Fruit fly (Drosophila melanogaster) whole organism, embryonic: ENCODE measurements around the gene Ndfip.

Experiments
- BEAF-32 ChIP-seq: fragments of 200-800 bp; sonication (Bioruptor generic); optimal IDR thresholded peaks from 3 replicates; lab custom pipeline; 2017; ENCODE audit warnings: missing biosample characterization, missing genetic modification characterization, mild to moderate bottlenecking, moderate library complexity, missing genetic modification reagents
- CG11085 ChIP-seq: fragments of 200-800 bp; sonication (Bioruptor generic); IDR thresholded peaks from 2 replicates; pipeline ENCODE4 v1.3.6; 2022; ENCODE audit warnings: missing biosample characterization, missing genetic modification characterization
- CG12071 ChIP-seq: fragments of 200-800 bp; sonication (Bioruptor generic); optimal IDR thresholded peaks from 3 replicates; lab custom pipeline; 2018; ENCODE audit warnings: missing biosample characterization, mild to moderate bottlenecking, missing genetic modification characterization
- CG12219 ChIP-seq: fragments of 200-800 bp; sonication (Bioruptor generic); optimal IDR thresholded peaks from 3 replicates; lab custom pipeline; 2018; ENCODE audit warnings: missing biosample characterization, mild to moderate bottlenecking, missing genetic modification characterization
- CG12942 ChIP-seq: fragments of 200-800 bp; sonication (Bioruptor generic); optimal IDR thresholded peaks from 3 replicates; lab custom pipeline; 2016; ENCODE audit warnings: missing biosample characterization, missing genetic modification characterization
- CG13424 ChIP-seq: fragments of 200-800 bp; sonication (Bioruptor generic); optimal IDR thresholded peaks from 2 replicates; lab custom pipeline; 2019; ENCODE audit warnings: missing biosample characterization, mild to moderate bottlenecking, missing genetic modification characterization, moderate library complexity
- CG13624 ChIP-seq: fragments of 200-800 bp; sonication (Bioruptor generic); optimal IDR thresholded peaks from 2 replicates; lab custom pipeline; 2016; ENCODE audit warnings: missing biosample characterization, missing genetic modification characterization
- CG17568 ChIP-seq: fragments of 200-800 bp; sonication (Bioruptor generic); optimal IDR thresholded peaks from 2 replicates; lab custom pipeline; 2018; ENCODE audit warnings: missing biosample characterization, mild to moderate bottlenecking, missing genetic modification characterization, moderate library complexity
- CG18011 ChIP-seq: fragments of 200-800 bp; sonication (Bioruptor generic); optimal IDR thresholded peaks from 2 replicates; lab custom pipeline; 2017; ENCODE audit warnings: missing biosample characterization, missing genetic modification characterization, mild to moderate bottlenecking, moderate library complexity, missing genotype
- CG18599 ChIP-seq: fragments of 200-800 bp; sonication (Bioruptor generic); optimal IDR thresholded peaks from 3 replicates; lab custom pipeline; 2017; ENCODE audit warnings: missing biosample characterization, missing genetic modification characterization, mild to moderate bottlenecking, moderate library complexity, missing genetic modification reagents
- CG2202 ChIP-seq: fragments of 200-800 bp; sonication (Bioruptor generic); optimal IDR thresholded peaks from 2 replicates; lab custom pipeline; 2018; ENCODE audit warnings: missing biosample characterization, mild to moderate bottlenecking, missing genetic modification characterization
- CG30403 ChIP-seq: fragments of 200-800 bp; sonication (Bioruptor generic); optimal IDR thresholded peaks from 3 replicates; lab custom pipeline; 2016; ENCODE audit warnings: missing biosample characterization, missing genetic modification characterization
- CG30431 ChIP-seq: fragments of 200-800 bp; sonication (Bioruptor generic); optimal IDR thresholded peaks from 2 replicates; lab custom pipeline; 2017; ENCODE audit warnings: missing biosample characterization, missing genetic modification characterization
- CG42726 ChIP-seq: fragments of 200-800 bp; sonication (Bioruptor generic); IDR thresholded peaks from 2 replicates; pipeline ENCODE4 v1.3.6; 2022; ENCODE audit warnings: missing biosample characterization, missing genetic modification characterization; ENCODE audit not compliant: partially characterized antibody
- CG7372 ChIP-seq: fragments of 200-800 bp; sonication (Bioruptor generic); IDR thresholded peaks from 2 replicates; pipeline ENCODE4 v1.3.6; 2022; ENCODE audit warnings: missing biosample characterization, missing genetic modification characterization
- CG8924 ChIP-seq: fragments of 200-800 bp; optimal IDR thresholded peaks from 3 replicates; lab custom pipeline; 2019; ENCODE audit warnings: missing biosample characterization, mild to moderate bottlenecking, missing genetic modification characterization, moderate library complexity
- CTCF ChIP-seq: fragments of 200-800 bp; sonication (Bioruptor generic); optimal IDR thresholded peaks from 2 replicates; lab custom pipeline; 2017; ENCODE audit warnings: missing biosample characterization, mild to moderate bottlenecking, missing genetic modification characterization, moderate library complexity
- Chrac-16 ChIP-seq: fragments of 200-800 bp; sonication (Bioruptor generic); optimal IDR thresholded peaks from 3 replicates; lab custom pipeline; 2016; ENCODE audit warnings: missing biosample characterization, missing genetic modification characterization
- Deaf1 ChIP-seq: fragments of 200-800 bp; optimal IDR thresholded peaks from 3 replicates; lab custom pipeline; 2019; ENCODE audit warnings: missing biosample characterization, mild to moderate bottlenecking, missing genetic modification characterization, moderate library complexity
- Dek ChIP-seq: fragments of 200-800 bp; sonication (Bioruptor generic); optimal IDR thresholded peaks from 3 replicates; lab custom pipeline; 2019; ENCODE audit warnings: missing biosample characterization, mild to moderate bottlenecking, missing genetic modification characterization, moderate library complexity
- Ets65A ChIP-seq: fragments of 200-800 bp; sonication (Bioruptor generic); peaks from one replicate; lab custom pipeline; 2016; ENCODE audit warnings: missing biosample characterization, missing genetic modification characterization
- Fer2 ChIP-seq: fragments of 200-800 bp; sonication (Bioruptor generic); optimal IDR thresholded peaks from 2 replicates; lab custom pipeline; 2018; ENCODE audit warnings: missing biosample characterization, mild to moderate bottlenecking, missing genetic modification characterization, moderate library complexity
- Fer3 ChIP-seq: fragments of 200-800 bp; sonication (Bioruptor generic); optimal IDR thresholded peaks from 2 replicates; lab custom pipeline; 2018; ENCODE audit warnings: missing biosample characterization, mild to moderate bottlenecking, missing genetic modification characterization, moderate library complexity
- HLHmδ ChIP-seq: fragments of 200-800 bp; sonication (Bioruptor generic); optimal IDR thresholded peaks from 2 replicates; lab custom pipeline; 2018; ENCODE audit warnings: missing biosample characterization, mild to moderate bottlenecking, missing genetic modification characterization, moderate library complexity
- Hr3 ChIP-seq: fragments of 200-800 bp; sonication (Bioruptor generic); optimal IDR thresholded peaks from 3 replicates; lab custom pipeline; 2016; ENCODE audit warnings: missing biosample characterization, missing genetic modification characterization
- Lim3 ChIP-seq: fragments of 200-800 bp; sonication (Bioruptor generic); IDR thresholded peaks from 2 replicates; pipeline ENCODE4 v1.3.6; 2022; ENCODE audit warnings: missing biosample characterization, missing genetic modification characterization
- Max ChIP-seq: fragments of 200-800 bp; sonication (Bioruptor generic); optimal IDR thresholded peaks from 2 replicates; lab custom pipeline; 2016; ENCODE audit warnings: missing biosample characterization, mild to moderate bottlenecking, missing genetic modification characterization
- Mrtf ChIP-seq: fragments of 200-800 bp; sonication (Bioruptor generic); IDR thresholded peaks from 3 replicates; pipeline ENCODE4 v1.3.6; 2022; ENCODE audit warnings: missing biosample characterization, missing genetic modification characterization
- Sox102F ChIP-seq: fragments of 200-800 bp; sonication (Bioruptor generic); optimal IDR thresholded peaks from 2 replicates; lab custom pipeline; 2018; ENCODE audit warnings: missing biosample characterization, mild to moderate bottlenecking, missing genetic modification characterization, moderate library complexity
- Sry-δ ChIP-seq: fragments of 200-800 bp; sonication (Bioruptor generic); optimal IDR thresholded peaks from 2 replicates; lab custom pipeline; 2016; ENCODE audit warnings: missing biosample characterization, missing genetic modification characterization
- ap ChIP-seq: fragments of 200-800 bp; sonication (Bioruptor generic); IDR thresholded peaks from 2 replicates; pipeline ENCODE4 v1.3.6; 2022; ENCODE audit warnings: missing biosample characterization, missing genetic modification characterization
- bowl ChIP-seq: fragments of 200-800 bp; sonication (Bioruptor generic); IDR thresholded peaks from 2 replicates; pipeline ENCODE4 v1.3.6; 2022; ENCODE audit warnings: missing biosample characterization, missing genetic modification characterization
- chinmo ChIP-seq: fragments of 200-800 bp; sonication (Bioruptor generic); IDR thresholded peaks from 4 replicates; pipeline ENCODE4 v1.3.6; 2022; ENCODE audit warnings: missing biosample characterization, missing genetic modification characterization; ENCODE audit not compliant: partially characterized antibody
- chn ChIP-seq: fragments of 200-800 bp; sonication (Bioruptor generic); optimal IDR thresholded peaks from 2 replicates; lab custom pipeline; 2016; ENCODE audit warnings: missing biosample characterization, missing genetic modification characterization
- croc ChIP-seq: fragments of 200-800 bp; sonication (Bioruptor generic); conservative IDR thresholded peaks from 3 replicates; pipeline ENCODE4 v1.3.6; 2022; ENCODE audit warnings: missing biosample characterization, missing genetic modification characterization
- h ChIP-seq: fragments of >200 bp; optimal IDR thresholded peaks from 2 replicates; lab custom pipeline; 2017
- hbn ChIP-seq: fragments of 200-800 bp; sonication (Bioruptor generic); IDR thresholded peaks from 2 replicates; pipeline ENCODE4 v1.3.6; 2022; ENCODE audit warnings: missing biosample characterization, missing genetic modification characterization; ENCODE audit not compliant: partially characterized antibody
- lbe ChIP-seq: fragments of 200-800 bp; sonication (Bioruptor generic); optimal IDR thresholded peaks from 2 replicates; lab custom pipeline; 2016; ENCODE audit warnings: missing biosample characterization, mild to moderate bottlenecking, missing genetic modification characterization
- lov ChIP-seq, 2 experiments: fragments of 200-800 bp in 1 of 2; fragments of >200 bp in 1 of 2; sonication (Bioruptor generic) in 1 of 2; IDR thresholded peaks in 1 of 2; optimal IDR thresholded peaks in 1 of 2; 2 replicates in 1 of 2; 3 replicates in 1 of 2; pipeline versions ENCODE4 v1.3.6 to Lab custom; 2017 to 2022; ENCODE audit warnings: missing biosample characterization in 1 of 2, missing genetic modification characterization in 1 of 2
- nau ChIP-seq: fragments of 200-800 bp; sonication (Bioruptor generic); optimal IDR thresholded peaks from 3 replicates; lab custom pipeline; 2017; ENCODE audit warnings: missing biosample characterization, mild to moderate bottlenecking, missing genetic modification characterization, missing genetic modification reagents
- odd ChIP-seq: fragments of 200-800 bp; sonication (Bioruptor generic); optimal IDR thresholded peaks from 2 replicates; lab custom pipeline; 2017; ENCODE audit warnings: missing biosample characterization, mild to moderate bottlenecking, missing genetic modification characterization
- otp ChIP-seq: fragments of 200-800 bp; sonication (Bioruptor generic); IDR thresholded peaks from 3 replicates; pipeline ENCODE4, ENCODE4 v1.3.6; 2022; ENCODE audit warnings: missing biosample characterization, missing genetic modification characterization
- p53 ChIP-seq: fragments of 200-800 bp; sonication (Bioruptor generic); optimal IDR thresholded peaks from 2 replicates; lab custom pipeline; 2016; ENCODE audit warnings: missing biosample characterization, missing genetic modification characterization
- pum ChIP-seq: fragments of 200-800 bp; sonication (Bioruptor generic); optimal IDR thresholded peaks from 2 replicates; lab custom pipeline; 2016; ENCODE audit warnings: missing biosample characterization, missing genetic modification characterization
- so ChIP-seq: fragments of 200-800 bp; sonication (Bioruptor generic); IDR thresholded peaks from 3 replicates; pipeline ENCODE4 v1.3.6; 2022; ENCODE audit warnings: missing biosample characterization, missing genetic modification characterization
- sug ChIP-seq: fragments of 200-800 bp; optimal IDR thresholded peaks from 2 replicates; lab custom pipeline; 2019; ENCODE audit warnings: missing biosample characterization, mild to moderate bottlenecking, missing genetic modification characterization, moderate library complexity
- tna ChIP-seq: fragments of 200-800 bp; sonication (Bioruptor generic); IDR thresholded peaks from 2 replicates; pipeline ENCODE4 v1.3.6; 2022; ENCODE audit warnings: missing biosample characterization, missing genetic modification characterization; ENCODE audit not compliant: partially characterized antibody
- trh ChIP-seq: fragments of 200-800 bp; sonication (Bioruptor generic); optimal IDR thresholded peaks from 2 replicates; lab custom pipeline; 2016; ENCODE audit warnings: missing biosample characterization, missing genetic modification characterization
- vvl ChIP-seq: fragments of 200-800 bp; sonication (Bioruptor generic); IDR thresholded peaks from 2 replicates; pipeline ENCODE4 v1.3.6; 2022; ENCODE audit warnings: missing biosample characterization, missing genetic modification characterization

The Ndfip gene

DNA sequence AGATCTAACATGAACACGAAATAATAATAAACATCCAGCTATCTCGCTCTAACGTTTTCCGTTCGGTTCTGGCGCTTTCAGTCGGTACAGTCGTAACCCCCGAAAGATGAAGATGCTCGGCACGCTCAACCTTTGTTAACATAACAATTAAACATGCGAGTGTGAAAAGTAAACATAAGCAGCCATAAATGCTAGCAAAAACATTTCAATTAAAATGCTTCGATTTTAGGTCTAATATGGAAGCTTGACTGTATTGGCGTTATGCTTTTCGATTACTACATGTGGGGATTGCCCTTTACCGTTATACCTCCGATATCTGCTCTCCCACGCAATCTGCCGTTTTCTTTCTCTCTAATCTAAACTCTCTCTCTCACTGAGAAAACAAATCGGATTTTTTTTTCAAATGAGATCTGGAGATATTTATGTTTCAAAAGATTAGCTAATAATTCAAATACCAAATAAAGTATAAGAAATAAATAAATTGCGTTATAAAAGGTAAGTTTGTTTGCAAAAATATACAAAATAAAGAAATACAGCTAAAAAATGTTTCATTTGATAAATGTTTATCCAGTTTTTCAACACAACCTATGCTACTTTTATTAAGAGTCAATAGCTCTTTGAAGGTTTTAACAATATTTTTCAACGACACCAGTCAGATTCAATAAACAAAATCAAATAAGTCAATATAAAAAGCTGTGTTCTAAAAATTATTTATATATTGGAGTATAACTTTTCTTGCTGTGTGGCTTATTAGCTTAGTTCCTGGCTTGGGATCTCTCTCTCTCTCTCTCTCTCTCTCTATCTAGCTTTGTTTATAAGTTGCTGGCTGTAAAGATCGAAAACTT lies 4.6 kb upstream of the Ndfip start (continued):
- peak; percentile 79 for TF ChIP-seq CG8924
- peak; percentile 93 for TF ChIP-seq CG11085 (GFP tag; lab: Robert Waterston, UW)
- TF ChIP-seq CG18599 (GFP tag; lab: Kevin White, UChicago): peak; percentile 95
- peak; percentile 93 for TF ChIP-seq Fer3 (tag; lab: Kevin White, UChicago)
- peak; percentile 76 for TF ChIP-seq CG18011 (GFP tag; lab: Kevin White, UChicago)
- TF ChIP-seq Hr3 (GFP tag; lab: Kevin White, UChicago): peak; percentile 75
- TF ChIP-seq HLHmδ (GFP tag; lab: Kevin White, UChicago): peak; percentile 51
- TF ChIP-seq hbn: no peak
- no peak for TF ChIP-seq CG42726 (GFP tag; lab: Robert Waterston, UW)
- TF ChIP-seq p53 (GFP tag; lab: Kevin White, UChicago): peak; percentile 70
- TF ChIP-seq CG12071 (GFP tag; lab: Kevin White, UChicago): peak; percentile 93
- peak; percentile 89 for TF ChIP-seq Sox102F (GFP tag; lab: Kevin White, UChicago)
- TF ChIP-seq odd: peak; percentile 78
- peak; percentile 57 for TF ChIP-seq Fer2
- no peak for TF ChIP-seq sug (tag; lab: Kevin White, UChicago)
- TF ChIP-seq CG12219: peak; percentile 89
- TF ChIP-seq otp (GFP tag; lab: Robert Waterston, UW): peak; percentile 94
- peak; percentile 41 for TF ChIP-seq CTCF
- TF ChIP-seq Max: peak; percentile 62
- TF ChIP-seq h (lab: Kevin White, UChicago): no peak
- TF ChIP-seq vvl: peak; percentile 96
- peak; percentile 89 for TF ChIP-seq CG7372 (GFP tag; lab: Robert Waterston, UW)
- TF ChIP-seq chinmo (GFP tag; lab: Robert Waterston, UW): peak; percentile 72; the same call in 1 of the 4 replicates
- peak; percentile 56 for TF ChIP-seq CG2202 (tag; lab: Kevin White, UChicago)
- TF ChIP-seq, all 482 proteins: peak for 419

DNA sequence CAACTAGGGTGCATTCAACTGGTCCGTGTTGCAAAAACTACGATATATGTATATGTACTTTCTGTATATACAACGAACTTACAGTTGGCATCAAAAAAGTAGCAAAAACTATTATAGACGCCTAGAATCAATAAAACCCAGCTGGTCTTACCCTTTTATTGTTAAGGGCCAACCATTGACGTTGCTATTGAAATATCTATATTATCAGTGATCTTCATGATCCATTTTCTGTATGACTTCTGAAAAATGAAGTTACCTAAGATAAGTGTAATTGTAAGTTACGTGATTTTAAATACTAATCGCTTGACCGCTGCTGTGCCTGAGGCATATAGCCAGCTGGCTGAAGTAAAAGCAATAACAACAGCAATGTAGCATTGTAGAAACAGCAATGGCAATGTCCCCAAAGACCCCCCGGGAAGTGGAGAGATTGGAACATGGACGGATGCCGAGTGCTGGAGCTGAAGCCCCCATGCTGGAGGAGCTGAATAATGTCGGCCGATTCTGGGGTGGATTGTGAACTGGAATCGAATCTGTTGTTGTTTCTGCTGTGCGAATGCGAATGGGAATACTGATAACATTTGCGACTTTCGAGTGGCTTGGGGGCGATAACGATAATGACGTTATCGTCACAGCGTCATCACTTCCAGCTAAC lies 3.8 kb upstream of the Ndfip start:
- TF ChIP-seq ap (GFP tag; lab: Robert Waterston, UW): no peak
- peak; percentile 26 for TF ChIP-seq CG13424 (tag; lab: Kevin White, UChicago)
- TF ChIP-seq BEAF-32 (GFP tag; lab: Kevin White, UChicago): no peak
- TF ChIP-seq Mrtf (GFP tag; lab: Robert Waterston, UW): no peak
- TF ChIP-seq tna (GFP tag; lab: Robert Waterston, UW): no peak
- TF ChIP-seq CG13624: no peak
- TF ChIP-seq Chrac-16 (GFP tag; lab: Kevin White, UChicago): no peak
- no peak for TF ChIP-seq Lim3 (GFP tag; lab: Robert Waterston, UW)
- no peak for TF ChIP-seq nau
- no peak for TF ChIP-seq pum (GFP tag; lab: Kevin White, UChicago)
- no peak for TF ChIP-seq CG12942 (GFP tag; lab: Kevin White, UChicago)
- TF ChIP-seq croc: no peak
- TF ChIP-seq Dek (tag; lab: Kevin White, UChicago): no peak
- TF ChIP-seq CG30403 (GFP tag; lab: Kevin White, UChicago): peak; percentile 3
- no peak for TF ChIP-seq trh (GFP tag; lab: Kevin White, UChicago)
- no peak for TF ChIP-seq CG18599 (GFP tag; lab: Kevin White, UChicago)
- peak; percentile 13 for TF ChIP-seq chn
- peak; percentile 44 for TF ChIP-seq CG17568 (GFP tag; lab: Kevin White, UChicago)
- TF ChIP-seq Deaf1 (tag; lab: Kevin White, UChicago): no peak
- TF ChIP-seq Ets65A (GFP tag; lab: Kevin White, UChicago): peak; percentile 89
- TF ChIP-seq Sry-δ (GFP tag; lab: Kevin White, UChicago): no peak
- peak; percentile 37 for TF ChIP-seq lbe (GFP tag; lab: Kevin White, UChicago)
- TF ChIP-seq bowl (GFP tag; lab: Robert Waterston, UW): no peak; the same call in 1 of the 2 replicates
- no peak for TF ChIP-seq so (GFP tag; lab: Robert Waterston, UW)
- peak; percentile 14 for TF ChIP-seq CG30431 (GFP tag; lab: Kevin White, UChicago)
- TF ChIP-seq lov (optimal IDR thresholded peaks at IDR 0.05; lab: Kevin White, UChicago): no peak
- no peak for TF ChIP-seq lov (GFP tag; IDR thresholded peaks at IDR 0.05; lab: Robert Waterston, UW)
